Fruit fly (Drosophila melanogaster) ovary, adult (tissue): ENCODE data around the gene CG13607.

Experiments
- CG17801 ChIP-seq: fragments of 200-800 bp; optimal IDR thresholded peaks from 2 replicates; lab custom pipeline; 2019; ENCODE audit warnings: missing biosample characterization, mild to moderate bottlenecking, missing genetic modification characterization, moderate library complexity; ENCODE audit not compliant: partially characterized antibody

CG13607 gene

DNA sequence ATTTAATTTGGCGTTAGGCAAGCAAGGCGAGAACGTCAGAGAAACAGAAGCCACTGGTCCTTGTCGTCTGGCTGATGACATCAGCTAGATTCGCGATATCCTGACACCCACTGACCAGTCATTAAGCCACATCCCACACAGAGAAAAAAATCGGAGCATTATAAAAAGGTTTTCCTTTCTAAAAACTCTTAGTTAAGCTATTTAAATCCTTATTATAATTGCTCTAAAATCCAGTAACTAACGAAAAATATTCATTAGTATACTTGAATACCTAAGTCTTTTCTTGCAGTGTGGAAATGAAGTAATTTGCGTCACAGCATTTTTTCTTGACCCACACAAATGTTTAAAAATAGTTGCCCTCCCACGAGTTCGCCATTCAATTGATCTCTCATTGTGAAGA is 47.3 kb downstream of the CG13607 start:
- TF ChIP-seq CG17801 (GFP tag; lab: Kevin White, UChicago), result no peak

DNA sequence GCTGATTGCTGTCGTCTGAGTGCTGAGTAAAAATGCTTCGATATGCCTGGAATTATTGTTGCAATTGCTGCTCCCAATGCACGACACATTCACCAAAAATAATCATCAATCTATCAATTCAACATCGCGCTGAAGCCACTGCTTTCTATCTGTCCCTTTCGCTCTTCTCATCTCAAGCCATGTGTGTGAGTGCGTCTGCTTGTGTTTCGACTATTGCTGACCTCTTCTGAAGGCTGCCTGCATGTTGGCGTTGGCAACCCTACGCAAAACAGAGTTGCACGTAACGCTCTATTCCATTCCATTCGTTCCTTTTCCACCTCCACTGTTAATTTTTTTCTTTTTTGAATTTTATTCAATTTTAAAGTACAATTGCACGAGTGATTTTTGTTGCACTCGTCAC is 50.4 kb downstream of the CG13607 start:
- no peak for TF ChIP-seq CG17801 (GFP tag; lab: Kevin White, UChicago)
